Fruit fly (Drosophila melanogaster): ENCODE results near the gene jvl.

The jvl gene

DNA sequence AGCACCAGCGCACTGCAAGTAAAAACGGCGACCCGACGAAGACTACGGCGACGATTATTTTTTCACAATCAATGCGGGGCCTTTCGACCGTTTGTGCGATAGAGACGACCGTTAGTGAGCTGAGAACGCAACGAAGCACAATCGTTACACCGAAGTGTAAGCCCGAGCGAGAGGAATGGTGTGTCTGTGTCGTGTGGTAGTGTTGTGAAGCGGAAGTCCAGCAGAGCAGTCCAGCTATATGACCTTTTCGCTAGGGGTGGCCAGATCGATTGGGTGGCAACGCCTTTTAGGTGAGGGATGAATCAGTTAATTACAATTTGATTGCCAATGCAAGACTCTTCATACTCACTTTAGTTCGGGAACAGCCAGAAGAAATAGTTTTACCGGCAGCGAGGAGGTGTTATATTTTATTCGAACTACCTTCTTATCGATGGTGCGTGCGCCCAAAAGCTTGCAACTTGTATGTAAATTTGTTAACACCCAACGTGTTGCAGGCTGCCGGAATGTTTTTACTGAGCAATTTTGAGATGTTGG is 657 bp upstream of the jvl start (continued):
- TF ChIP-seq Taf1 (GFP tag; IDR thresholded peaks at IDR 0.05) (peak; percentile 37; the same call in 1 of the 2 replicates), CG12942 (GFP tag; optimal IDR thresholded peaks at IDR 0.05) (peak; percentile 54), nerfin-2 (GFP tag; IDR thresholded peaks at IDR 0.05; ENCODE audit: partially characterized antibody) (no peak), CG34376 (GFP tag; optimal IDR thresholded peaks at IDR 0.05) (peak; percentile 75), CG14441 (GFP tag; IDR thresholded peaks at IDR 0.05) (peak; percentile 46; the same call in 1 of the 2 replicates), dysf (GFP tag; IDR thresholded peaks at IDR 0.05) (peak; percentile 71; the same call in 2 of the 3 replicates), unpg (GFP tag; optimal IDR thresholded peaks at IDR 0.05) (peak; percentile 33), unc-4 (GFP tag; IDR thresholded peaks at IDR 0.05; ENCODE audit: partially characterized antibody) (no peak), Jarid2 (GFP tag; optimal IDR thresholded peaks at IDR 0.05) (peak; percentile 59), CrebB (tag; optimal IDR thresholded peaks at IDR 0.05) (peak; percentile 67), CG13123 (GFP tag; optimal IDR thresholded peaks at IDR 0.05) (no peak), Elba2 (GFP tag; optimal IDR thresholded peaks at IDR 0.05) (no peak), CG7357 (GFP tag; IDR thresholded peaks at IDR 0.05) (peak; percentile 42; the same call in 1 of the 3 replicates), sens-2 (GFP tag; IDR thresholded peaks at IDR 0.05) (peak; percentile 58; the same call in 1 of the 2 replicates), bab2 (GFP tag; optimal IDR thresholded peaks at IDR 0.05) (peak; percentile 31), Stat92E (GFP tag; optimal IDR thresholded peaks at IDR 0.05) (no peak), Ptx1 (GFP tag; IDR thresholded peaks at IDR 0.05) (peak; percentile 71), sug (tag; optimal IDR thresholded peaks at IDR 0.05) (peak; percentile 52), MBD-R2 (GFP tag; IDR thresholded peaks at IDR 0.05) (peak; percentile 47; the same call in 1 of the 2 replicates), CG8765 (GFP tag; IDR thresholded peaks at IDR 0.05) (0 out of 2 replicates have a peak, but pooled peaks have one; percentile 16), CoRest (tag; optimal IDR thresholded peaks at IDR 0.05) (peak; percentile 38), CG1792 (GFP tag; optimal IDR thresholded peaks at IDR 0.05) (peak; percentile 20), CG4617 (GFP tag; optimal IDR thresholded peaks at IDR 0.05; ENCODE audit: borderline replicate concordance) (peak; percentile 66), Sin3A (optimal IDR thresholded peaks at IDR 0.05) (no peak), exex (tag; optimal IDR thresholded peaks at IDR 0.05) (peak; percentile 60), Sry-δ (GFP tag; optimal IDR thresholded peaks at IDR 0.05) (peak; percentile 52), CG4730 (GFP tag; IDR thresholded peaks at IDR 0.05) (peak; percentile 36), E2f1 (GFP tag; IDR thresholded peaks at IDR 0.05) (peak; percentile 39), en (GFP tag; optimal IDR thresholded peaks at IDR 0.05) (no peak), CG1233 (GFP tag; optimal IDR thresholded peaks at IDR 0.05) (peak; percentile 67), CG1602 (GFP tag; optimal IDR thresholded peaks at IDR 0.05) (peak; percentile 18), CG3163 (GFP tag; optimal IDR thresholded peaks at IDR 0.05) (peak; percentile 69), chif (GFP tag; optimal IDR thresholded peaks at IDR 0.05) (peak; percentile 33 to 67), NFAT (GFP tag; IDR thresholded peaks at IDR 0.05) (peak; percentile 83), fd3F (GFP tag; optimal IDR thresholded peaks at IDR 0.05) (peak; percentile 16), Meics (GFP tag; optimal IDR thresholded peaks at IDR 0.05) (peak; percentile 42), Hsf (GFP tag; optimal IDR thresholded peaks at IDR 0.05) (peak; percentile 60), gsb (GFP tag; IDR thresholded peaks at IDR 0.05) (peak; percentile 66), CG6175 (GFP tag; IDR thresholded peaks at IDR 0.05) (peak; percentile 59; the same call in 1 of the 3 replicates), crc (GFP tag; optimal IDR thresholded peaks at IDR 0.05) (peak; percentile 36), CG18262 (tag; optimal IDR thresholded peaks at IDR 0.05) (no peak), CG8478 (optimal IDR thresholded peaks at IDR 0.05) (peak; percentile 98), CG11696 (GFP tag; IDR thresholded peaks at IDR 0.05) (no peak), dmrt11E (tag; optimal IDR thresholded peaks at IDR 0.05) (peak; percentile 12), bowl (GFP tag; IDR thresholded peaks at IDR 0.05) (no peak), CG33557 (GFP tag; optimal IDR thresholded peaks at IDR 0.05) (peak; percentile 60), Ada2b (GFP tag; IDR thresholded peaks at IDR 0.05) (peak; percentile 50), CG32772 (GFP tag; IDR thresholded peaks at IDR 0.05) (no peak), CG4854 (GFP tag; optimal IDR thresholded peaks at IDR 0.05) (no peak), CG12744 (GFP tag; optimal IDR thresholded peaks at IDR 0.05) (no peak), Abd-B (GFP tag; optimal IDR thresholded peaks at IDR 0.05) (peak; percentile 61)

Data from whole organism, embryonic.